Fruit fly (Drosophila melanogaster) whole organism, prepupa: Measurements from ENCODE around the gene Rdh.

Source experiments
- Blimp-1 ChIP-seq: fragments of 200-800 bp; sonication (Bioruptor generic); optimal IDR thresholded peaks from 3 replicates; lab custom pipeline; 2017; ENCODE audit warnings: missing biosample characterization, missing genetic modification characterization, mild to moderate bottlenecking, moderate library complexity, missing genetic modification reagents
- CG10631 ChIP-seq: fragments of 200-800 bp; sonication (Bioruptor generic); optimal IDR thresholded peaks from 2 replicates; lab custom pipeline; 2016; ENCODE audit warnings: missing biosample characterization, missing genetic modification characterization
- CG10669 ChIP-seq: fragments of 200-800 bp; sonication (Bioruptor generic); optimal IDR thresholded peaks from 3 replicates; lab custom pipeline; 2018; ENCODE audit warnings: missing biosample characterization, mild to moderate bottlenecking, missing genetic modification characterization, moderate library complexity
- CG11294 ChIP-seq: fragments of 200-800 bp; sonication (Bioruptor generic); IDR thresholded peaks from 2 replicates; pipeline ENCODE4 v1.3.6; 2022; ENCODE audit warnings: missing biosample characterization, missing genetic modification characterization
- CG11762 ChIP-seq: fragments of 200-800 bp; sonication (Bioruptor generic); optimal IDR thresholded peaks from 3 replicates; lab custom pipeline; 2016; ENCODE audit warnings: missing biosample characterization, missing genetic modification characterization; ENCODE audit not compliant: insufficient read depth
- CG11902 ChIP-seq: fragments of 200-800 bp; sonication (Bioruptor generic); optimal IDR thresholded peaks from 3 replicates; lab custom pipeline; 2016; ENCODE audit warnings: missing biosample characterization, missing genetic modification characterization
- CG15336 ChIP-seq: fragments of 200-800 bp; sonication (Bioruptor generic); IDR thresholded peaks from 2 replicates; pipeline ENCODE4 v1.3.6; 2022; ENCODE audit warnings: missing biosample characterization, missing genetic modification characterization
- CG1621 ChIP-seq: fragments of 200-800 bp; sonication (Bioruptor generic); optimal IDR thresholded peaks from 3 replicates; lab custom pipeline; 2018; ENCODE audit warnings: missing biosample characterization, mild to moderate bottlenecking, missing genetic modification characterization
- CG16779 ChIP-seq: fragments of 200-800 bp; sonication (Bioruptor generic); optimal IDR thresholded peaks from 3 replicates; lab custom pipeline; 2017; ENCODE audit warnings: missing biosample characterization, mild to moderate bottlenecking, missing genetic modification characterization
- CG3032 ChIP-seq: fragments of 200-800 bp; optimal IDR thresholded peaks from 2 replicates; lab custom pipeline; 2019; ENCODE audit warnings: missing biosample characterization, mild to moderate bottlenecking, missing genetic modification characterization, moderate library complexity
- CG32006 ChIP-seq: fragments of 200-800 bp; sonication (Bioruptor generic); optimal IDR thresholded peaks from 3 replicates; lab custom pipeline; 2017; ENCODE audit warnings: missing biosample characterization, mild to moderate bottlenecking, missing genetic modification characterization
- CG34406 ChIP-seq: fragments of 200-800 bp; sonication (Bioruptor generic); optimal IDR thresholded peaks from 3 replicates; lab custom pipeline; 2016; ENCODE audit warnings: missing biosample characterization, missing genetic modification characterization
- CG3919 ChIP-seq: fragments of 200-800 bp; sonication (Bioruptor generic); optimal IDR thresholded peaks from 3 replicates; lab custom pipeline; 2016; ENCODE audit warnings: missing biosample characterization, missing genetic modification characterization
- CG4318 ChIP-seq: fragments of 200-800 bp; sonication (Bioruptor generic); optimal IDR thresholded peaks from 3 replicates; lab custom pipeline; 2017; ENCODE audit warnings: missing biosample characterization, mild to moderate bottlenecking, missing genetic modification characterization
- CG6163 ChIP-seq: fragments of 200-800 bp; sonication (Bioruptor generic); IDR thresholded peaks from 3 replicates; pipeline ENCODE4 v1.3.6; 2022; ENCODE audit warnings: missing biosample characterization, missing genetic modification characterization
- CG6276 ChIP-seq: fragments of 200-800 bp; sonication (Bioruptor generic); optimal IDR thresholded peaks from 2 replicates; lab custom pipeline; 2017; ENCODE audit warnings: missing biosample characterization, mild to moderate bottlenecking, missing genetic modification characterization
- CG6792 ChIP-seq: fragments of 200-800 bp; sonication (Bioruptor generic); optimal IDR thresholded peaks from 3 replicates; lab custom pipeline; 2016; ENCODE audit warnings: missing biosample characterization, missing genetic modification characterization
- CG6808 ChIP-seq: fragments of 200-800 bp; sonication (Bioruptor generic); optimal IDR thresholded peaks from 3 replicates; lab custom pipeline; 2017; ENCODE audit warnings: missing biosample characterization, missing genetic modification characterization, mild to moderate bottlenecking, moderate library complexity, missing genetic modification reagents
- CG6854 ChIP-seq: fragments of 200-800 bp; sonication (Bioruptor generic); optimal IDR thresholded peaks from 2 replicates; lab custom pipeline; 2017; ENCODE audit warnings: missing biosample characterization, mild to moderate bottlenecking, missing genetic modification characterization
- CG7368 ChIP-seq: fragments of 200-800 bp; sonication (Bioruptor generic); optimal IDR thresholded peaks from 3 replicates; lab custom pipeline; 2016; ENCODE audit warnings: missing biosample characterization, missing genetic modification characterization
- CG8319 ChIP-seq: fragments of 200-800 bp; sonication (Bioruptor generic); optimal IDR thresholded peaks from 3 replicates; lab custom pipeline; 2016; ENCODE audit warnings: missing biosample characterization, missing genetic modification characterization
- CG8632 ChIP-seq: fragments of 200-800 bp; sonication (Bioruptor generic); optimal IDR thresholded peaks from 3 replicates; lab custom pipeline; 2016; ENCODE audit warnings: missing biosample characterization, missing genetic modification characterization
- CG9139 ChIP-seq: fragments of 200-800 bp; sonication (Bioruptor generic); optimal IDR thresholded peaks from 3 replicates; lab custom pipeline; 2017; ENCODE audit warnings: missing biosample characterization, mild to moderate bottlenecking, missing genetic modification characterization
- Eip75B ChIP-seq: fragments of 200-800 bp; sonication (Bioruptor generic); optimal IDR thresholded peaks from 3 replicates; lab custom pipeline; 2016; ENCODE audit warnings: missing biosample characterization, missing genetic modification characterization
- Eip78C ChIP-seq: fragments of 200-800 bp; sonication (Bioruptor generic); peaks from one replicate; lab custom pipeline; 2016; ENCODE audit warnings: missing biosample characterization, missing genetic modification characterization
- Eip93F ChIP-seq: fragments of 200-800 bp; sonication (Bioruptor generic); optimal IDR thresholded peaks from 2 replicates; lab custom pipeline; 2016; ENCODE audit warnings: missing biosample characterization, mild to moderate bottlenecking, missing genetic modification characterization
- Ets21C ChIP-seq: fragments of 200-800 bp; sonication (Bioruptor generic); optimal IDR thresholded peaks from 3 replicates; lab custom pipeline; 2016; ENCODE audit warnings: missing biosample characterization, missing genetic modification characterization
- Ets96B ChIP-seq: fragments of 200-800 bp; optimal IDR thresholded peaks from 2 replicates; lab custom pipeline; 2019; ENCODE audit warnings: missing biosample characterization, mild to moderate bottlenecking, missing genetic modification characterization, moderate library complexity
- Hr39 ChIP-seq: fragments of 200-800 bp; sonication (Bioruptor generic); optimal IDR thresholded peaks from 2 replicates; lab custom pipeline; 2016; ENCODE audit warnings: missing biosample characterization, missing genetic modification characterization
- Hr4 ChIP-seq: fragments of 200-800 bp; sonication (Bioruptor generic); optimal IDR thresholded peaks from 3 replicates; lab custom pipeline; 2016; ENCODE audit warnings: missing biosample characterization, missing genetic modification characterization
- Lpt ChIP-seq: fragments of 200-800 bp; sonication (Bioruptor generic); optimal IDR thresholded peaks from 3 replicates; lab custom pipeline; 2016; ENCODE audit warnings: missing biosample characterization, missing genetic modification characterization
- Met ChIP-seq: fragments of 200-800 bp; sonication (Bioruptor generic); optimal IDR thresholded peaks from 3 replicates; lab custom pipeline; 2016; ENCODE audit warnings: missing biosample characterization, missing genetic modification characterization
- OdsH ChIP-seq: fragments of 200-800 bp; sonication (Bioruptor generic); optimal IDR thresholded peaks from 3 replicates; lab custom pipeline; 2016; ENCODE audit warnings: missing biosample characterization, missing genetic modification characterization
- Smox ChIP-seq: fragments of 200-800 bp; sonication (Bioruptor generic); optimal IDR thresholded peaks from 3 replicates; lab custom pipeline; 2016; ENCODE audit warnings: missing biosample characterization, missing genetic modification characterization
- Sox102F ChIP-seq: fragments of 200-800 bp; sonication (Bioruptor generic); optimal IDR thresholded peaks from 2 replicates; lab custom pipeline; 2016; ENCODE audit warnings: missing biosample characterization, mild to moderate bottlenecking, missing genetic modification characterization
- Sox14 ChIP-seq: fragments of 200-800 bp; sonication (Bioruptor generic); optimal IDR thresholded peaks from 3 replicates; lab custom pipeline; 2016; ENCODE audit warnings: missing biosample characterization, missing genetic modification characterization
- Sox15 ChIP-seq: fragments of 200-800 bp; sonication (Bioruptor generic); optimal IDR thresholded peaks from 3 replicates; lab custom pipeline; 2016; ENCODE audit warnings: missing biosample characterization, missing genetic modification characterization
- achi ChIP-seq: fragments of 200-800 bp; sonication (Bioruptor generic); optimal IDR thresholded peaks from 3 replicates; lab custom pipeline; 2016; ENCODE audit warnings: missing biosample characterization, missing genetic modification characterization
- acj6 ChIP-seq: fragments of 200-800 bp; sonication (Bioruptor generic); optimal IDR thresholded peaks from 3 replicates; lab custom pipeline; 2016; ENCODE audit warnings: missing biosample characterization, missing genetic modification characterization
- cyc ChIP-seq: fragments of 200-800 bp; sonication (Bioruptor generic); optimal IDR thresholded peaks from 3 replicates; lab custom pipeline; 2016; ENCODE audit warnings: missing biosample characterization, missing genetic modification characterization
- dac ChIP-seq: fragments of 200-800 bp; sonication (Bioruptor generic); optimal IDR thresholded peaks from 2 replicates; lab custom pipeline; 2017; ENCODE audit warnings: missing biosample characterization, mild to moderate bottlenecking, missing genetic modification characterization
- eg ChIP-seq: fragments of 200-800 bp; sonication (Bioruptor generic); IDR thresholded peaks from 3 replicates; pipeline ENCODE4 v1.3.6; 2022; ENCODE audit warnings: missing biosample characterization, missing genetic modification characterization
- esn ChIP-seq: fragments of 200-800 bp; sonication (Bioruptor generic); optimal IDR thresholded peaks from 2 replicates; lab custom pipeline; 2016; ENCODE audit warnings: missing biosample characterization, mild to moderate bottlenecking, missing genetic modification characterization, moderate library complexity
- fd85E ChIP-seq: fragments of 200-800 bp; sonication (Bioruptor generic); optimal IDR thresholded peaks from 3 replicates; lab custom pipeline; 2016; ENCODE audit warnings: missing biosample characterization, missing genetic modification characterization
- fkh ChIP-seq: fragments of 200-800 bp; sonication (Bioruptor generic); optimal IDR thresholded peaks from 3 replicates; lab custom pipeline; 2017; ENCODE audit warnings: missing biosample characterization, mild to moderate bottlenecking, missing genetic modification characterization, moderate library complexity
- lz ChIP-seq: fragments of 200-800 bp; sonication (Bioruptor generic); optimal IDR thresholded peaks from 3 replicates; lab custom pipeline; 2016; ENCODE audit warnings: missing biosample characterization, missing genetic modification characterization
- net ChIP-seq: fragments of 200-800 bp; sonication (Bioruptor generic); optimal IDR thresholded peaks from 3 replicates; lab custom pipeline; 2016; ENCODE audit warnings: missing biosample characterization, missing genetic modification characterization
- salr ChIP-seq, 2 experiments: fragments of 200-800 bp; sonication (Bioruptor generic); optimal IDR thresholded peaks; 3 replicates each; lab custom pipeline; 2016 to 2018; ENCODE audit warnings: missing biosample characterization in 2 of 2, missing genetic modification characterization in 2 of 2, mild to moderate bottlenecking in 1 of 2
- ss ChIP-seq, 2 experiments: fragments of 200-800 bp; sonication (Bioruptor generic); optimal IDR thresholded peaks; 2 replicates in 1 of 2; 3 replicates in 1 of 2; lab custom pipeline; 2017 to 2018; ENCODE audit warnings: mild to moderate bottlenecking in 2 of 2, missing biosample characterization in 2 of 2, missing genetic modification characterization in 2 of 2, moderate library complexity in 1 of 2
- svp ChIP-seq: fragments of 200-800 bp; sonication (Bioruptor generic); peaks from one replicate; lab custom pipeline; 2016; ENCODE audit warnings: missing biosample characterization, missing genetic modification characterization
- topi ChIP-seq: fragments of 200-800 bp; sonication (Bioruptor generic); optimal IDR thresholded peaks from 3 replicates; lab custom pipeline; 2016; ENCODE audit warnings: missing biosample characterization, missing genetic modification characterization
- vri ChIP-seq: fragments of 200-800 bp; sonication (Bioruptor generic); optimal IDR thresholded peaks from 3 replicates; lab custom pipeline; 2016; ENCODE audit warnings: missing biosample characterization, mild to moderate bottlenecking, missing genetic modification characterization

Gene Rdh

dm6 chr3L:3852842-3853241, 27.6 kb downstream of the Rdh start:
- peak; percentile 69 for TF ChIP-seq net
- TF ChIP-seq Met (GFP tag; lab: Kevin White, UChicago) = peak; percentile 42
- TF ChIP-seq CG6854 (GFP tag; lab: Kevin White, UChicago) = no peak
- TF ChIP-seq Eip93F = no peak
- TF ChIP-seq OdsH (GFP tag; lab: Kevin White, UChicago) = peak; percentile 79
- no peak for TF ChIP-seq Blimp-1 (GFP tag; lab: Kevin White, UChicago)
- TF ChIP-seq Lpt = peak; percentile 27
- peak; percentile 94 for TF ChIP-seq Eip78C (GFP tag; lab: Kevin White, UChicago)
- TF ChIP-seq CG32006 (GFP tag; lab: Kevin White, UChicago) = peak; percentile 59
- peak; percentile 74 for TF ChIP-seq svp (GFP tag; lab: Kevin White, UChicago)
- peak; percentile 75 for TF ChIP-seq Sox14 (GFP tag; lab: Kevin White, UChicago)
- TF ChIP-seq CG11902 (GFP tag; lab: Kevin White, UChicago) = peak; percentile 9
- TF ChIP-seq CG11294 (GFP tag; lab: Robert Waterston, UW) = 0 out of 2 replicates have a peak, but pooled peaks have one; percentile 17
- TF ChIP-seq CG11762 (GFP tag; lab: Kevin White, UChicago) = peak; percentile 32
- no peak for TF ChIP-seq dac
- peak; percentile 38 for TF ChIP-seq lz (GFP tag; lab: Kevin White, UChicago)
- TF ChIP-seq CG10669 (GFP tag; lab: Kevin White, UChicago) = peak; percentile 59
- peak; percentile 21 for TF ChIP-seq CG7368 (GFP tag; lab: Kevin White, UChicago)
- peak; percentile 13 for TF ChIP-seq topi
- no peak for TF ChIP-seq CG6276 (GFP tag; lab: Kevin White, UChicago)
- TF ChIP-seq Sox102F (GFP tag; lab: Kevin White, UChicago) = peak; percentile 30
- peak; percentile 56 for TF ChIP-seq CG3919 (GFP tag; lab: Kevin White, UChicago)
- peak; percentile 88 for TF ChIP-seq CG6163 (GFP tag; lab: Robert Waterston, UW)
- TF ChIP-seq fd85E (GFP tag; lab: Kevin White, UChicago) = no peak
- peak; percentile 57 for TF ChIP-seq Hr39 (GFP tag; lab: Kevin White, UChicago)
- TF ChIP-seq CG4318 (GFP tag; lab: Kevin White, UChicago) = peak; percentile 42
- peak; percentile 15 for TF ChIP-seq Ets21C (GFP tag; lab: Kevin White, UChicago)
- no peak for TF ChIP-seq fkh (GFP tag; lab: Kevin White, UChicago)
- TF ChIP-seq CG10631 = peak; percentile 78
- peak; percentile 22 for TF ChIP-seq Ets96B (tag; lab: Kevin White, UChicago)
- TF ChIP-seq Eip75B (GFP tag; lab: Kevin White, UChicago) = peak; percentile 62
- TF ChIP-seq CG1621 (tag; lab: Kevin White, UChicago) = peak; percentile 81
- peak; percentile 78 for TF ChIP-seq CG6792 (GFP tag; lab: Kevin White, UChicago)
- peak; percentile 30 for TF ChIP-seq cyc (GFP tag; lab: Kevin White, UChicago)
- peak; percentile 76 for TF ChIP-seq achi (GFP tag; lab: Kevin White, UChicago)
- TF ChIP-seq acj6 (GFP tag; lab: Kevin White, UChicago) = peak; percentile 81
- TF ChIP-seq CG16779 (tag; lab: Kevin White, UChicago) = no peak
- TF ChIP-seq Sox15 = peak; percentile 73
- TF ChIP-seq Smox = peak; percentile 42
- TF ChIP-seq Hr4 (GFP tag; lab: Kevin White, UChicago) = peak; percentile 63
- peak; percentile 64 for TF ChIP-seq CG3032
- TF ChIP-seq ss (GFP tag; optimal IDR thresholded peaks at IDR 0.05; lab: Kevin White, UChicago) = peak; percentile 19 to 82
- peak; percentile 23 for TF ChIP-seq CG8319 (GFP tag; lab: Kevin White, UChicago)
- TF ChIP-seq CG9139 = peak; percentile 38
- TF ChIP-seq CG34406 (GFP tag; lab: Kevin White, UChicago) = peak; percentile 62
- peak; percentile 42 for TF ChIP-seq esn (GFP tag; lab: Kevin White, UChicago)
- no peak for TF ChIP-seq vri
- peak; percentile 59 for TF ChIP-seq CG15336 (GFP tag; lab: Robert Waterston, UW)
- TF ChIP-seq eg (GFP tag; lab: Robert Waterston, UW) = peak; percentile 61
- peak; percentile 67 for TF ChIP-seq CG8632 (GFP tag; lab: Kevin White, UChicago)
- peak; percentile 57 to 83 for TF ChIP-seq salr (GFP tag; optimal IDR thresholded peaks at IDR 0.05; lab: Kevin White, UChicago)
- peak; percentile 64 for TF ChIP-seq CG6808
